Worm (Caenorhabditis elegans) whole organism, late embryonic: ENCODE data around the gene ges-1.

Source experiments
- K02D7.2 ChIP-seq: sonication (generic microtip); optimal IDR thresholded peaks from 2 replicates; lab custom pipeline; 2017; ENCODE audit warnings: mild to moderate bottlenecking, missing genetic modification characterization, missing compliant biosample characterization
- ahr-1 ChIP-seq: sonication (generic microtip); optimal IDR thresholded peaks from 2 replicates; lab custom pipeline; 2016; ENCODE audit warnings: missing genetic modification characterization, missing compliant biosample characterization
- ama-1 ChIP-seq: fragments of 150-350 bp; optimal IDR thresholded peaks from 2 replicates; lab custom pipeline; 2014
- ceh-45 ChIP-seq: fragments of 200-800 bp; sonication (Bioruptor generic); IDR thresholded peaks from 2 replicates; pipeline ENCODE4 v1.3.6; 2022; ENCODE audit warnings: missing genetic modification reagents, missing genetic modification characterization, missing compliant biosample characterization
- dmd-4 ChIP-seq: sonication (generic microtip); optimal IDR thresholded peaks from 2 replicates; lab custom pipeline; 2016; ENCODE audit warnings: borderline replicate concordance, missing genetic modification characterization, missing compliant biosample characterization
- dve-1 ChIP-seq: sonication (generic microtip); optimal IDR thresholded peaks from 2 replicates; lab custom pipeline; 2017; ENCODE audit warnings: antibody characterized with exemption, mild to moderate bottlenecking, missing genetic modification characterization, missing compliant biosample characterization
- elt-2 ChIP-seq: sonication (generic microtip); optimal IDR thresholded peaks from 2 replicates; lab custom pipeline; 2016; ENCODE audit warnings: missing genetic modification reagents, missing genetic modification characterization, missing compliant biosample characterization
- gmeb-2 ChIP-seq: sonication (generic microtip); optimal IDR thresholded peaks from 2 replicates; lab custom pipeline; 2016; ENCODE audit warnings: missing genetic modification characterization, inconsistent platforms, missing compliant biosample characterization
- nhr-11 ChIP-seq: fragments of 150-350 bp; optimal IDR thresholded peaks from 2 replicates; lab custom pipeline; 2014; ENCODE audit warnings: missing biosample characterization, missing genetic modification characterization
- pha-2 ChIP-seq: sonication (generic microtip); optimal IDR thresholded peaks from 2 replicates; lab custom pipeline; 2017; ENCODE audit warnings: mild to moderate bottlenecking, missing genetic modification characterization, missing compliant biosample characterization
- pqm-1 ChIP-seq: sonication (generic microtip); optimal IDR thresholded peaks from 2 replicates; lab custom pipeline; 2016; ENCODE audit warnings: missing genetic modification characterization, missing compliant biosample characterization
- pros-1 ChIP-seq: fragments of 150-350 bp; optimal IDR thresholded peaks from 2 replicates; lab custom pipeline; 2014; ENCODE audit warnings: missing biosample characterization, missing genetic modification reagents, missing genetic modification characterization
- sdc-2 ChIP-seq: sonication (generic microtip); optimal IDR thresholded peaks from 2 replicates; lab custom pipeline; 2016; ENCODE audit warnings: missing genotype, missing genetic modification characterization, missing compliant biosample characterization
- ztf-16 ChIP-seq: sonication (generic microtip); optimal IDR thresholded peaks from 2 replicates; lab custom pipeline; 2017; ENCODE audit warnings: missing genetic modification characterization, missing compliant biosample characterization

ce11 chrV:1438205-1438604, 6.3 kb upstream of the ges-1 start:
- no peak for TF ChIP-seq ztf-16
- TF ChIP-seq nhr-11 (tag; lab: Kevin White, UChicago) = no peak
- TF ChIP-seq sdc-2 = no peak
- no peak for TF ChIP-seq ceh-45
- no peak for TF ChIP-seq dve-1 (tag; lab: Kevin White, UChicago)
- no peak for TF ChIP-seq pha-2
- no peak for TF ChIP-seq elt-2
- TF ChIP-seq K02D7.2 (tag; lab: Kevin White, UChicago) = no peak
- TF ChIP-seq ahr-1 (tag; lab: Kevin White, UChicago) = no peak
- no peak for TF ChIP-seq pqm-1 (tag; lab: Kevin White, UChicago)
- no peak for TF ChIP-seq ama-1 (lab: Kevin White, UChicago)
- no peak for TF ChIP-seq pros-1
- TF ChIP-seq gmeb-2 (tag; lab: Kevin White, UChicago) = no peak
- no peak for TF ChIP-seq dmd-4 (tag; lab: Kevin White, UChicago)
